Worm (Caenorhabditis elegans): ENCODE measurements around the gene K11G12.6.

The K11G12.6 gene

DNA sequence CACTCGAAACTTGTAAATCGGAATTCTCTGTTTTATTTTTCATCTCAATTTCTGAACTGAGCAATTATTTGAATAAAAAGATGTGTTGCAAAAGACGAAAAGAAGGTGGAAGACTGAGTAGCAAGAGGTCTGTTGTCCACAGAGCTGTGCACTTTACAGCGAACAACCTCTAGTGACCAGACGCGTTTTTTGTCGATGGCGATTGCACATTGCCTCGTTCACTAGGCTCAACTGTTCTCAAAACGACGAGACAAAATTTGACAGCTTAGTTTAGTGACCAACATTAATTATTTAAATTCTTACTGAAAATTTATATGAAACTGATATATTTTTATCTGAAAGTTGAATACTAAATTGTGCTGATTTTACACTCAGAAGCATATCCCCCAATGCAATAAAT, 3.7 kb upstream of the K11G12.6 start, which contains the start of gene R03E9.2:
Gene R03E9.2, minus strand, starts transcription at position 101 of the 400 bp plus-strand sequence.
- TF ChIP-seq F57A8.1 (GFP tag; optimal IDR thresholded peaks at IDR 0.05): no peak

DNA sequence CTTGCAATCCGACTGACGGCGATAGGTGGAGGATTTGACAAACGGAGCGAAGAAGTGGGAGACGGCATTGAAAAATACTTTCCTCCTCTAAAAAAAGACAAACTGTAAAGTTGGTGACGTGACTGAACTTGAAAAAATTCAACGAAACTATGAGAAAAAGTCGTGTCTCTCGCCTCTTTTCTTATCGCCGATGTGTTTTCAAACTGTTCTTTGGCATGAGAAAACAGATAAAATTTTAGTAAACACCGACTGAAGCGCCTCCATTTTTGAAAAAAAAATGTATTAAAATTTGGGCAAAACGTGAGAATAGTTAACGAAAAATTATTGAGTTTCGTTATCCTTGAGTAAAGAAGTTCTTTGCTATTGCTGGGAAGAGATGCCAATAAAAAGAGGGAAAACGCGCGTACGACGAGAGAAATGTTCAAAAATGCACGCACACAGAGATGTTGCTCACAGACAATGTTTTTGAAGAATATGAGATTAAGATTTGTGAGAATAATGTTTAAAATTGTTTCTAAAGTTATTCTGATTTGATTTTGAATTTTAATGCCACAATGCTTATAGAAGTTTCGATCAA, 549 bp downstream of the K11G12.6 start:
- peak; percentile 38 for TF ChIP-seq nhr-80 (tag; optimal IDR thresholded peaks at IDR 0.05)
- no peak for TF ChIP-seq dpff-1 (tag; optimal IDR thresholded peaks at IDR 0.05)

DNA sequence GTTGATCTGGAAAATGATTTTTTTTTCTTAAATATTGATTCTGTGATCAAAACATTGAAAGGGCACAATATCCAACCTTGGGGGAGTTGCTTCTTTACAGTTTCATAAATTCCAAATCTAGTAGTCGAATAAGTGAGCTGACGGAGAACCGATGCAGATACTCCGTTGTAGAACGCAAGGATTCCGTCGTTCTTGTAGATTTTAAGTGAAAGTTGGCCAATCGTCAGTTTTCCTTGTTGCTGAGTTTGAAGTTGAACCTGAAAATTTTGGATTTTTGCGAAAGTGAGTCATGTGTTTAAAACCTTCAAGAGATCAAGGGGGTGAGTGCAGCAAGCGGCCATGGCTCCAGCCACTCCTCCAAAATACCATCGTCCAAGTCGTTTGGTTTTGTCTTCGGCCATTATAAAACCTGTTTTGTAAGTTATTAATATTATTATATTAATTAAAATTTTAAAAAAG, 4.2 kb downstream of the K11G12.6 start, which contains the start of gene slc-25A10:
Gene slc-25A10, minus strand, starts transcription at position 409 of the 459 bp plus-strand sequence.
- TF ChIP-seq F49E8.2 (tag; optimal IDR thresholded peaks at IDR 0.05; ENCODE audit: insufficient read depth) (no peak), lsy-27 (tag; optimal IDR thresholded peaks at IDR 0.05; ENCODE audit: borderline replicate concordance, insufficient read depth) (no peak), lag-1 (GFP tag; IDR thresholded peaks at IDR 0.05) (no peak), cebp-2 (GFP tag; IDR thresholded peaks at IDR 0.05) (no peak), nhr-120 (GFP tag; IDR thresholded peaks at IDR 0.05) (no peak), snpc-1.3 (tag; optimal IDR thresholded peaks at IDR 0.05; ENCODE audit: insufficient read depth) (no peak)

DNA sequence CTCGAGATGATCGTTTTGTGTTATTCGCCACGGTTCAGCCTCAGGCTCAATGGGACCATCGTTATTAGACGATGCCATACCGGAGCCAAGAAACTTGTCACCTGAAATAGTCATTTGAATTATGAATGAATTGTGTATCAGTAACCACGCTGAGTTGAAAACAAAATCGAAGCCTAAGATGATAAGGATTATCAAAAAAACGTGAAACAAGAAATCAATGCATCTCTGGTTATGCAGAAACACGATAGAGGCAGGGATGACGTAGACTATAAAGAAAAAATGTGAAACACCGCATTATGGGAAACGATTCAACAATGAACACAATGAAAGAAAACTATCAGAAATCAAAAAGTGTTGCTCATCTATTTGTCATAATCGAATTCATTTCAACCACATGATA, 6.5 kb downstream of the K11G12.6 start, which contains the start of gene smf-1:
Gene smf-1, minus strand, starts transcription at position 101 of the 400 bp plus-strand sequence.
- TF ChIP-seq akir-1 (GFP tag; optimal IDR thresholded peaks at IDR 0.05) (no peak), B0261.1 (tag; optimal IDR thresholded peaks at IDR 0.05) (no peak), unc-130 (GFP tag; optimal IDR thresholded peaks at IDR 0.05) (no peak), ztf-6 (GFP tag; IDR thresholded peaks at IDR 0.05) (no peak), nfyb-1 (GFP tag; IDR thresholded peaks at IDR 0.05) (peak; percentile 16; the same call in 1 of the 2 replicates), repo-1 (tag; optimal IDR thresholded peaks at IDR 0.05) (no peak)

DNA sequence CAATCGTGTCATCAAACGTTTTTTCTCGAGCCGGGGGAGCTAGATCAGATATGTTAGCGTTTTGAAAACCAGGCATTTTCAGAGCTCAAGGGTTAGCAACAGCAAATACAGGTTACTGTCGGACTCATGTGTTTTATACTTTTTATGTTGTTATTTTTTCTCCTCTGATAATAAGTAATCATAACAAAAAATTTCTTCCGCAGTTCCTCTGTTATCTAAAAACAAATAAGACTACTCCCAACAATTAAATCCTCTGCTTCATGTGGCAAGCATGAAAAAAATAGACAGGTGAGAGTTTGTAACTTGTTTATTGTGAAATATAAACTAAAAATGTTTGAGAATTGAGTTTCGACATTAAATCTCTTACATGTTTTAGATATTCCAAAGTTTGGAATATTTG, 10.9 kb downstream of the K11G12.6 start, which contains the start of gene smf-2:
Gene smf-2, minus strand, starts transcription at position 101 of the 400 bp plus-strand sequence.
- TF ChIP-seq repo-1 (tag; optimal IDR thresholded peaks at IDR 0.05): no peak
- no peak for TF ChIP-seq hmg-20 (GFP tag; IDR thresholded peaks at IDR 0.05)
- TF ChIP-seq nhr-179 (tag; optimal IDR thresholded peaks at IDR 0.05): no peak
- no peak for TF ChIP-seq ets-4 (GFP tag; optimal IDR thresholded peaks at IDR 0.05)
- TF ChIP-seq snpc-1.1 (tag; optimal IDR thresholded peaks at IDR 0.05; ENCODE audit: insufficient read depth): no peak
- no peak for TF ChIP-seq sptf-2 (GFP tag; optimal IDR thresholded peaks at IDR 0.05)
- TF ChIP-seq akir-1 (GFP tag; optimal IDR thresholded peaks at IDR 0.05): no peak
- TF ChIP-seq K12H6.12 (tag; optimal IDR thresholded peaks at IDR 0.05): no peak
- no peak for TF ChIP-seq hmg-1.2 (GFP tag; IDR thresholded peaks at IDR 0.05)
- no peak for TF ChIP-seq ZK185.1 (tag; optimal IDR thresholded peaks at IDR 0.05; ENCODE audit: poor library complexity, severe bottlenecking)
- TF ChIP-seq lir-1 (GFP tag; conservative IDR thresholded peaks at IDR 0.05): no peak
- no peak for TF ChIP-seq madf-8 (GFP tag; conservative IDR thresholded peaks at IDR 0.05)
- TF ChIP-seq nhr-27 (tag; optimal IDR thresholded peaks at IDR 0.05): no peak
- no peak for TF ChIP-seq sea-2 (GFP tag; IDR thresholded peaks at IDR 0.05)

DNA sequence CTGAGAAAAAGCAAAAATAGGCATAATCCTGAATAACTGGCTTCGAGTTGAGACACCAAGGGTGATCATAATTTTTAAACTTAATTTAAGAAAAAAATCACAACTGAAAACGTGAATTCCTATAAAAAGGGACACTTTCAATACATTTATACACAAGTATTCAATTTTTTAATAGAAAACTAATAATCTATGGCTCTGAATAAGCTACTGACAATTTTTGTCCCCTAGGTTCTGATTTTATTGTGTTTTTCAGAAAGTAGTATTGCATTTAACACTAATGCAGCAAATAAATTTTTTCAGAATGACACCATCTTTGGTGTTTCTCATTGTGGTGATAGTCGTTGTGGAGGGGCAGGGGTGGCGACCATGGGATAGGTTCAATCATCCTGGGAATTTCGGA, 16.2 kb downstream of the K11G12.6 start, which contains the start of gene nas-11:
Gene nas-11, plus strand, starts transcription at position 301 of the 400 bp plus-strand sequence.
- TF ChIP-seq hsf-1 (GFP tag; IDR thresholded peaks at IDR 0.05): no peak
- no peak for TF ChIP-seq mcd-1 (GFP tag; IDR thresholded peaks at IDR 0.05)
- no peak for TF ChIP-seq B0336.3 (GFP tag; IDR thresholded peaks at IDR 0.05)
- TF ChIP-seq lin-35 (GFP tag; optimal IDR thresholded peaks at IDR 0.05): no peak
- no peak for TF ChIP-seq somi-1 (GFP tag; optimal IDR thresholded peaks at IDR 0.05)
- no peak for TF ChIP-seq bed-1 (GFP tag; IDR thresholded peaks at IDR 0.05)
- no peak for TF ChIP-seq mxl-1 (tag; optimal IDR thresholded peaks at IDR 0.05)
- no peak for TF ChIP-seq C06A6.2 (GFP tag; conservative IDR thresholded peaks at IDR 0.05)
- no peak for TF ChIP-seq let-607 (tag; optimal IDR thresholded peaks at IDR 0.05)
- no peak for TF ChIP-seq F22D6.2 (tag; optimal IDR thresholded peaks at IDR 0.05)
- TF ChIP-seq ztf-6 (GFP tag; IDR thresholded peaks at IDR 0.05): no peak
- TF ChIP-seq tlf-1 (GFP tag; optimal IDR thresholded peaks at IDR 0.05): no peak
- TF ChIP-seq mes-4 (tag; optimal IDR thresholded peaks at IDR 0.05): no peak
- no peak for TF ChIP-seq madf-8 (GFP tag; conservative IDR thresholded peaks at IDR 0.05)
